Fruit fly (Drosophila melanogaster) whole organism, prepupa: ENCODE data around the gene bwa.
A peak's percentile ranks its signal among the peaks of the same experiment; 100 is the strongest.

Experiments
- CG6276 ChIP-seq: fragments of 200-800 bp; sonication (Bioruptor generic); optimal IDR thresholded peaks from 2 replicates; lab custom pipeline; 2017; ENCODE audit warnings: missing biosample characterization, mild to moderate bottlenecking, missing genetic modification characterization
- Eip78C ChIP-seq: fragments of 200-800 bp; sonication (Bioruptor generic); peaks from one replicate; lab custom pipeline; 2016; ENCODE audit warnings: missing biosample characterization, missing genetic modification characterization
- eg ChIP-seq: fragments of 200-800 bp; sonication (Bioruptor generic); IDR thresholded peaks from 3 replicates; pipeline ENCODE4 v1.3.6; 2022; ENCODE audit warnings: missing biosample characterization, missing genetic modification characterization

DNA sequence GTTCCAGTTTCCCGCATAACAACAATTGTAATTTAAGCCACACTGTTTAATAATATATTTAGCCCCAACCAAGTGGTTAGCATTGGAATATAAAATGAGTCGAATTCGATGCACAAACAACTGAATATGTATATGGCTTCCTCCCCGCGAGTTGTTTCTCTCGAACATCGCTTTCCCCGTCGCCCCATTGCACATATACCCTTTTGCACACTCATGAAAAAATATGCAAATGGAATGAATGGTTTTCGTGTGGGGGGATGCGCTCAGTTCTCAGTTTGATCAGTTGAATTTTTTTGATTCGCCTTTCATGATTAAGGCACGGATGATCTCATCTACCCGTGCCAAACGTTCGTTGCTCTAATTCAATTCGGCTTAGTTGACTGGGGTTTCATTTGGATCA is 14.6 kb downstream of the bwa start:
- no peak for TF ChIP-seq eg
- TF ChIP-seq CG6276 (GFP tag; lab: Kevin White, UChicago) = no peak
- peak; percentile 39 for TF ChIP-seq Eip78C (GFP tag; lab: Kevin White, UChicago)
